Fruit fly (Drosophila melanogaster) whole organism, embryonic: ENCODE results near the gene Dap160.

Experiments
- Adf1 ChIP-seq: fragments of 200-800 bp; sonication (Bioruptor generic); IDR thresholded peaks from 2 replicates; pipeline ENCODE4 v1.3.6; 2022; ENCODE audit warnings: missing biosample characterization, missing genetic modification characterization
- BEAF-32 ChIP-seq: fragments of 200-800 bp; sonication (Bioruptor generic); optimal IDR thresholded peaks from 3 replicates; lab custom pipeline; 2017; ENCODE audit warnings: missing biosample characterization, missing genetic modification characterization, mild to moderate bottlenecking, moderate library complexity, missing genetic modification reagents
- CG10543 ChIP-seq: fragments of 200-800 bp; sonication (Bioruptor generic); optimal IDR thresholded peaks from 3 replicates; lab custom pipeline; 2017; ENCODE audit warnings: missing biosample characterization, mild to moderate bottlenecking, missing genetic modification characterization, moderate library complexity
- CG10654 ChIP-seq: fragments of 200-800 bp; sonication (Bioruptor generic); optimal IDR thresholded peaks from 2 replicates; lab custom pipeline; 2016; ENCODE audit warnings: missing biosample characterization, missing genetic modification characterization
- CG10959 ChIP-seq: fragments of 200-800 bp; sonication (Bioruptor generic); IDR thresholded peaks from 2 replicates; pipeline ENCODE4 v1.3.6; 2022; ENCODE audit warnings: missing biosample characterization, missing genetic modification characterization
- CG11093 ChIP-seq: fragments of 200-800 bp; sonication (Bioruptor generic); IDR thresholded peaks from 3 replicates; pipeline ENCODE4 v1.3.6; 2022; ENCODE audit warnings: missing biosample characterization, missing genetic modification characterization
- CG12219 ChIP-seq: fragments of 200-800 bp; sonication (Bioruptor generic); optimal IDR thresholded peaks from 3 replicates; lab custom pipeline; 2018; ENCODE audit warnings: missing biosample characterization, mild to moderate bottlenecking, missing genetic modification characterization
- CG1529 ChIP-seq: fragments of 200-800 bp; sonication (Bioruptor generic); optimal IDR thresholded peaks from 3 replicates; lab custom pipeline; 2018; ENCODE audit warnings: missing biosample characterization, missing genetic modification characterization
- CG1602 ChIP-seq: fragments of 200-800 bp; sonication (Bioruptor generic); optimal IDR thresholded peaks from 3 replicates; lab custom pipeline; 2016; ENCODE audit warnings: missing biosample characterization, missing genetic modification characterization
- CG16815 ChIP-seq: fragments of 200-800 bp; sonication (Bioruptor generic); optimal IDR thresholded peaks from 3 replicates; lab custom pipeline; 2017; ENCODE audit warnings: missing biosample characterization, mild to moderate bottlenecking, missing genetic modification characterization
- CG17361 ChIP-seq: fragments of 200-800 bp; sonication (Bioruptor generic); IDR thresholded peaks from 3 replicates; pipeline ENCODE4 v1.3.6; 2022; ENCODE audit warnings: missing biosample characterization, missing genetic modification characterization
- CG17829 ChIP-seq: fragments of 200-800 bp; optimal IDR thresholded peaks from 2 replicates; lab custom pipeline; 2019; ENCODE audit warnings: missing biosample characterization, mild to moderate bottlenecking, missing genetic modification characterization, moderate library complexity
- CG1792 ChIP-seq: fragments of 200-800 bp; sonication (Bioruptor generic); optimal IDR thresholded peaks from 2 replicates; lab custom pipeline; 2016; ENCODE audit warnings: missing biosample characterization, missing genetic modification characterization
- CG2129 ChIP-seq: fragments of 200-800 bp; sonication (Bioruptor generic); IDR thresholded peaks from 2 replicates; pipeline ENCODE4 v1.3.6; 2022; ENCODE audit warnings: missing biosample characterization, missing genetic modification characterization; ENCODE audit not compliant: partially characterized antibody
- CG2199 ChIP-seq: fragments of 200-800 bp; sonication (Bioruptor generic); IDR thresholded peaks from 3 replicates; pipeline ENCODE4 v1.3.6; 2022; ENCODE audit warnings: missing biosample characterization, missing genetic modification characterization
- CG30431 ChIP-seq: fragments of 200-800 bp; sonication (Bioruptor generic); optimal IDR thresholded peaks from 2 replicates; lab custom pipeline; 2017; ENCODE audit warnings: missing biosample characterization, missing genetic modification characterization
- CG31365 ChIP-seq: fragments of 200-800 bp; sonication (Bioruptor generic); optimal IDR thresholded peaks from 2 replicates; lab custom pipeline; 2018; ENCODE audit warnings: missing biosample characterization, mild to moderate bottlenecking, missing genetic modification characterization
- CG33557 ChIP-seq: fragments of 200-800 bp; sonication (Bioruptor generic); optimal IDR thresholded peaks from 2 replicates; lab custom pipeline; 2019; ENCODE audit warnings: missing biosample characterization, mild to moderate bottlenecking, missing genetic modification characterization, moderate library complexity
- CG3726 ChIP-seq: fragments of 200-800 bp; sonication (Bioruptor generic); IDR thresholded peaks from 3 replicates; pipeline ENCODE4, ENCODE4 v1.3.6; 2022; ENCODE audit warnings: missing biosample characterization, missing genetic modification characterization
- CG7357 ChIP-seq: fragments of 200-800 bp; sonication (Bioruptor generic); IDR thresholded peaks from 3 replicates; pipeline ENCODE4 v1.3.6; 2022; ENCODE audit warnings: missing biosample characterization, missing genetic modification characterization
- CG8478 ChIP-seq: fragments of >200 bp; optimal IDR thresholded peaks from 2 replicates; lab custom pipeline; 2018
- CG9727 ChIP-seq: fragments of 200-800 bp; sonication (Bioruptor generic); optimal IDR thresholded peaks from 3 replicates; lab custom pipeline; 2017; ENCODE audit warnings: missing biosample characterization, mild to moderate bottlenecking, missing genetic modification characterization
- CrebB ChIP-seq: fragments of 200-800 bp; sonication (Bioruptor generic); optimal IDR thresholded peaks from 3 replicates; lab custom pipeline; 2018; ENCODE audit warnings: missing biosample characterization, mild to moderate bottlenecking, missing genetic modification characterization
- Dbx ChIP-seq: fragments of 200-800 bp; sonication (Bioruptor generic); IDR thresholded peaks from 3 replicates; pipeline ENCODE4 v1.3.6; 2022; ENCODE audit warnings: missing biosample characterization, missing genetic modification characterization
- Hand ChIP-seq: fragments of 200-800 bp; sonication (Bioruptor generic); optimal IDR thresholded peaks from 2 replicates; lab custom pipeline; 2017; ENCODE audit warnings: mild to moderate bottlenecking, missing biosample characterization, missing genetic modification reagents, missing genetic modification characterization
- Lim3 ChIP-seq: fragments of 200-800 bp; sonication (Bioruptor generic); IDR thresholded peaks from 2 replicates; pipeline ENCODE4 v1.3.6; 2022; ENCODE audit warnings: missing biosample characterization, missing genetic modification characterization
- MTF-1 ChIP-seq: fragments of 200-800 bp; sonication (Bioruptor generic); optimal IDR thresholded peaks from 2 replicates; lab custom pipeline; 2018; ENCODE audit warnings: missing biosample characterization, mild to moderate bottlenecking, missing genetic modification characterization, borderline replicate concordance
- Med ChIP-seq: fragments of 200-800 bp; sonication (Bioruptor generic); peaks from one replicate; lab custom pipeline; 2016; ENCODE audit warnings: missing biosample characterization, missing genetic modification characterization, mild to moderate bottlenecking, inconsistent platforms, moderate library complexity
- NK7.1 ChIP-seq: fragments of 200-800 bp; sonication (Bioruptor generic); optimal IDR thresholded peaks from 3 replicates; lab custom pipeline; 2016; ENCODE audit warnings: missing biosample characterization, missing genetic modification characterization
- Scr ChIP-seq: fragments of 200-800 bp; sonication (Bioruptor generic); IDR thresholded peaks from 2 replicates; pipeline ENCODE4 v1.3.6; 2022; ENCODE audit warnings: missing biosample characterization, missing genetic modification characterization; ENCODE audit not compliant: partially characterized antibody
- Sox100B ChIP-seq: fragments of 200-800 bp; sonication (Bioruptor generic); optimal IDR thresholded peaks from 3 replicates; lab custom pipeline; 2018; ENCODE audit warnings: missing biosample characterization, mild to moderate bottlenecking, missing genetic modification characterization
- ato ChIP-seq: fragments of 200-800 bp; sonication (Bioruptor generic); IDR thresholded peaks from 2 replicates; pipeline ENCODE4 v1.3.6; 2022; ENCODE audit warnings: missing biosample characterization, missing genetic modification characterization; ENCODE audit not compliant: partially characterized antibody
- bbx ChIP-seq: fragments of 200-800 bp; sonication (Bioruptor generic); IDR thresholded peaks from 2 replicates; pipeline ENCODE4 v1.3.6; 2022; ENCODE audit warnings: missing biosample characterization, missing genetic modification characterization; ENCODE audit not compliant: partially characterized antibody
- br ChIP-seq: fragments of >200 bp; optimal IDR thresholded peaks from 2 replicates; lab custom pipeline; 2017
- caup ChIP-seq: fragments of 200-800 bp; sonication (Bioruptor generic); optimal IDR thresholded peaks from 3 replicates; lab custom pipeline; 2017; ENCODE audit warnings: missing biosample characterization, mild to moderate bottlenecking, missing genetic modification characterization, moderate library complexity; ENCODE audit not compliant: severe bottlenecking
- croc ChIP-seq: fragments of 200-800 bp; sonication (Bioruptor generic); conservative IDR thresholded peaks from 3 replicates; pipeline ENCODE4 v1.3.6; 2022; ENCODE audit warnings: missing biosample characterization, missing genetic modification characterization
- danr ChIP-seq: fragments of 200-800 bp; sonication (Bioruptor generic); IDR thresholded peaks from 2 replicates; pipeline ENCODE4 v1.3.6; 2022; ENCODE audit warnings: missing biosample characterization, missing genetic modification characterization
- eve ChIP-seq, 2 experiments: fragments of >200 bp; optimal IDR thresholded peaks; 2 replicates each; lab custom pipeline; 2017; ENCODE audit warnings: missing biosample characterization in 2 of 2, missing genetic modification characterization in 2 of 2
- fd102C ChIP-seq: fragments of 200-800 bp; sonication (Bioruptor generic); optimal IDR thresholded peaks from 2 replicates; lab custom pipeline; 2018; ENCODE audit warnings: missing biosample characterization, mild to moderate bottlenecking, missing genetic modification characterization, moderate library complexity
- ftz-f1 ChIP-seq: fragments of 200-800 bp; sonication (Bioruptor generic); optimal IDR thresholded peaks from 2 replicates; lab custom pipeline; 2016; ENCODE audit warnings: missing biosample characterization, missing genetic modification characterization
- gem ChIP-seq: fragments of 200-800 bp; sonication (Bioruptor generic); optimal IDR thresholded peaks from 2 replicates; lab custom pipeline; 2019; ENCODE audit warnings: missing biosample characterization, mild to moderate bottlenecking, missing genetic modification characterization, moderate library complexity
- grau ChIP-seq: fragments of 200-800 bp; optimal IDR thresholded peaks from 3 replicates; lab custom pipeline; 2019; ENCODE audit warnings: missing biosample characterization, mild to moderate bottlenecking, missing genetic modification characterization, moderate library complexity
- lov ChIP-seq, 2 experiments: fragments of 200-800 bp in 1 of 2; fragments of >200 bp in 1 of 2; sonication (Bioruptor generic) in 1 of 2; IDR thresholded peaks in 1 of 2; optimal IDR thresholded peaks in 1 of 2; 2 replicates in 1 of 2; 3 replicates in 1 of 2; pipeline versions ENCODE4 v1.3.6 to Lab custom; 2017 to 2022; ENCODE audit warnings: missing biosample characterization in 1 of 2, missing genetic modification characterization in 1 of 2
- nom ChIP-seq: fragments of 200-800 bp; sonication (Bioruptor generic); optimal IDR thresholded peaks from 2 replicates; lab custom pipeline; 2017; ENCODE audit warnings: missing biosample characterization, missing genetic modification characterization, mild to moderate bottlenecking, moderate library complexity, missing genetic modification reagents
- otp ChIP-seq: fragments of 200-800 bp; sonication (Bioruptor generic); IDR thresholded peaks from 3 replicates; pipeline ENCODE4, ENCODE4 v1.3.6; 2022; ENCODE audit warnings: missing biosample characterization, missing genetic modification characterization
- p53 ChIP-seq: fragments of 200-800 bp; sonication (Bioruptor generic); optimal IDR thresholded peaks from 2 replicates; lab custom pipeline; 2016; ENCODE audit warnings: missing biosample characterization, missing genetic modification characterization
- pzg ChIP-seq: fragments of 200-800 bp; sonication (Bioruptor generic); optimal IDR thresholded peaks from 3 replicates; lab custom pipeline; 2018; ENCODE audit warnings: missing biosample characterization, mild to moderate bottlenecking, missing genetic modification characterization, moderate library complexity
- salm ChIP-seq: fragments of 200-800 bp; sonication (Bioruptor generic); optimal IDR thresholded peaks from 2 replicates; lab custom pipeline; 2018; ENCODE audit warnings: missing biosample characterization, mild to moderate bottlenecking, missing genetic modification characterization
- schlank ChIP-seq: fragments of 200-800 bp; sonication (Bioruptor generic); optimal IDR thresholded peaks from 2 replicates; lab custom pipeline; 2018; ENCODE audit warnings: missing biosample characterization, mild to moderate bottlenecking, missing genetic modification characterization
- tio ChIP-seq: fragments of 200-800 bp; sonication (Bioruptor generic); optimal IDR thresholded peaks from 2 replicates; lab custom pipeline; 2017; ENCODE audit warnings: missing biosample characterization, missing genetic modification characterization, inconsistent platforms
- yki ChIP-seq: fragments of >200 bp; optimal IDR thresholded peaks from 3 replicates; lab custom pipeline; 2018

Gene Dap160

dm6 chr2L:21108759-21109282 lies 33.3 kb downstream of the Dap160 start (continued):
- peak; percentile 21 for TF ChIP-seq CG16815 (GFP tag; lab: Kevin White, UChicago)
- peak; percentile 60 for TF ChIP-seq CG17829 (tag; lab: Kevin White, UChicago)
- no peak for TF ChIP-seq caup (GFP tag; lab: Kevin White, UChicago)
- peak; percentile 82 for TF ChIP-seq gem (tag; lab: Kevin White, UChicago)
- no peak for TF ChIP-seq Lim3
- TF ChIP-seq CG30431 (GFP tag; lab: Kevin White, UChicago), result peak; percentile 66
- TF ChIP-seq CG8478 (lab: Kevin White, UChicago), result no peak
- no peak for TF ChIP-seq fd102C (GFP tag; lab: Kevin White, UChicago)
- TF ChIP-seq CG1602 (GFP tag; lab: Kevin White, UChicago), result peak; percentile 33
- TF ChIP-seq grau, result peak; percentile 58
- TF ChIP-seq CG12219 (GFP tag; lab: Kevin White, UChicago), result peak; percentile 59
- TF ChIP-seq CG3726, result no peak
- no peak for TF ChIP-seq schlank (tag; lab: Kevin White, UChicago)
- peak; percentile 4 for TF ChIP-seq MTF-1 (GFP tag; lab: Kevin White, UChicago)
- no peak; the same call in 2 of the 3 replicates for TF ChIP-seq CG2199
- no peak for TF ChIP-seq Adf1 (GFP tag; lab: Robert Waterston, UW)
- TF ChIP-seq lov (optimal IDR thresholded peaks at IDR 0.05; lab: Kevin White, UChicago), result no peak
- peak; percentile 7; the same call in 1 of the 3 replicates for TF ChIP-seq lov (GFP tag; IDR thresholded peaks at IDR 0.05; lab: Robert Waterston, UW)
- TF ChIP-seq CG2129 (GFP tag; lab: Robert Waterston, UW), result no peak
- TF ChIP-seq ftz-f1 (GFP tag; lab: Kevin White, UChicago), result no peak
- TF ChIP-seq ato (GFP tag; lab: Robert Waterston, UW), result no peak
- no peak for TF ChIP-seq bbx (GFP tag; lab: Robert Waterston, UW)
- peak; percentile 56 for TF ChIP-seq CG33557 (GFP tag; lab: Kevin White, UChicago)
- TF ChIP-seq CG10543, result no peak
- TF ChIP-seq CG1529 (GFP tag; lab: Kevin White, UChicago), result peak; percentile 50
- no peak for TF ChIP-seq yki (lab: Kevin White, UChicago)
- peak; percentile 87 for TF ChIP-seq CG9727 (GFP tag; lab: Kevin White, UChicago)
- TF ChIP-seq salm (tag; lab: Kevin White, UChicago), result no peak
- no peak for TF ChIP-seq BEAF-32 (GFP tag; lab: Kevin White, UChicago)
- no peak; the same call in 2 of the 3 replicates for TF ChIP-seq otp
- TF ChIP-seq CG10654 (GFP tag; lab: Kevin White, UChicago), result peak; percentile 41
- no peak for TF ChIP-seq CG31365 (tag; lab: Kevin White, UChicago)
- TF ChIP-seq eve (GFP tag; optimal IDR thresholded peaks at IDR 0.05; lab: Kevin White, UChicago), result peak in 1 of 2 experiments; percentile 44
- TF ChIP-seq nom, result no peak
- peak; percentile 27; the same call in 1 of the 3 replicates for TF ChIP-seq croc (GFP tag; lab: Robert Waterston, UW)
- TF ChIP-seq CG10959 (GFP tag; lab: Robert Waterston, UW), result peak; percentile 58
- TF ChIP-seq br (lab: Kevin White, UChicago), result no peak
- TF ChIP-seq CG1792 (GFP tag; lab: Kevin White, UChicago), result peak; percentile 19
- TF ChIP-seq tio (GFP tag; lab: Kevin White, UChicago), result peak; percentile 85
- TF ChIP-seq Dbx (GFP tag; lab: Robert Waterston, UW), result no peak
- TF ChIP-seq p53 (GFP tag; lab: Kevin White, UChicago), result no peak
- no peak for TF ChIP-seq danr (GFP tag; lab: Robert Waterston, UW)
- TF ChIP-seq NK7.1, result no peak
- TF ChIP-seq CG11093 (GFP tag; lab: Robert Waterston, UW), result no peak
- peak; percentile 62 for TF ChIP-seq Sox100B (GFP tag; lab: Kevin White, UChicago)
- no peak for TF ChIP-seq Scr (GFP tag; lab: Robert Waterston, UW)
- no peak for TF ChIP-seq Hand
- TF ChIP-seq pzg (GFP tag; lab: Kevin White, UChicago), result no peak
- TF ChIP-seq CrebB, result no peak
- peak; percentile 74 for TF ChIP-seq Med (GFP tag; lab: Kevin White, UChicago)
- no peak for TF ChIP-seq CG7357 (GFP tag; lab: Robert Waterston, UW)
- TF ChIP-seq CG17361 (GFP tag; lab: Robert Waterston, UW), result peak; percentile 73
